Worm (Caenorhabditis elegans): ENCODE results near the gene R07E5.5.

DNA sequence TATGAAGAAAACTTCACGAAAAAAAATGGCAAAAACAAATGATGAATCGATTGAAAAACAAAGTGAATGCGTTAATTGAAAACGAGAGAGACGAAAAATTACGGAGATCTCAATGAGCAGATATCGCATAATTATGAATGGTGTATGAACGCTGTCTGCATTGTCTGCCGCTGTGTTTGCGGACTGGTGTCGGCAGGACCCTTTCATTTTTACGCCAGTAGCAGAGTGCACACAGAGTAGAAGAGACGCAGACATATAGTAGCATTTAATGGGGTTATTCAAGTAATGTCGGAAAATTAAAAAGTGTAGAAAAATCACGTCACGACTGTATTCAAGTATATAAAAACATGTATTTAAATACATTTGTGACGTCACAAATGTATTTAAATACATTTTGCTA, 16.4 kb upstream of the R07E5.5 start:
- no peak for TF ChIP-seq ama-1 (optimal IDR thresholded peaks at IDR 0.05)
- TF ChIP-seq tbx-37 (GFP tag; conservative IDR thresholded peaks at IDR 0.05), result no peak
- TF ChIP-seq scrt-1 (GFP tag; IDR thresholded peaks at IDR 0.05), result no peak
- TF ChIP-seq ets-7 (tag; optimal IDR thresholded peaks at IDR 0.05), result no peak
- TF ChIP-seq tra-4 (tag; optimal IDR thresholded peaks at IDR 0.05), result no peak
- no peak for TF ChIP-seq hmbx-1 (tag; optimal IDR thresholded peaks at IDR 0.05)
- no peak for TF ChIP-seq hnd-1 (tag; optimal IDR thresholded peaks at IDR 0.05)

All from whole organism, early embryonic.